Fruit fly (Drosophila melanogaster) whole organism, prepupa: ENCODE measurements around the gene CG17233.

Experiments used
- CG15336 ChIP-seq: fragments of 200-800 bp; sonication (Bioruptor generic); IDR thresholded peaks from 2 replicates; pipeline ENCODE4 v1.3.6; 2022; ENCODE audit warnings: missing biosample characterization, missing genetic modification characterization
- CG1621 ChIP-seq: fragments of 200-800 bp; sonication (Bioruptor generic); optimal IDR thresholded peaks from 3 replicates; lab custom pipeline; 2018; ENCODE audit warnings: missing biosample characterization, mild to moderate bottlenecking, missing genetic modification characterization
- CG16779 ChIP-seq: fragments of 200-800 bp; sonication (Bioruptor generic); optimal IDR thresholded peaks from 3 replicates; lab custom pipeline; 2017; ENCODE audit warnings: missing biosample characterization, mild to moderate bottlenecking, missing genetic modification characterization
- CG3032 ChIP-seq: fragments of 200-800 bp; optimal IDR thresholded peaks from 2 replicates; lab custom pipeline; 2019; ENCODE audit warnings: missing biosample characterization, mild to moderate bottlenecking, missing genetic modification characterization, moderate library complexity
- CG31627 ChIP-seq: fragments of 200-800 bp; sonication (Bioruptor generic); optimal IDR thresholded peaks from 3 replicates; lab custom pipeline; 2016; ENCODE audit warnings: missing biosample characterization, missing genetic modification characterization
- CG32006 ChIP-seq: fragments of 200-800 bp; sonication (Bioruptor generic); optimal IDR thresholded peaks from 3 replicates; lab custom pipeline; 2017; ENCODE audit warnings: missing biosample characterization, mild to moderate bottlenecking, missing genetic modification characterization
- CG34406 ChIP-seq: fragments of 200-800 bp; sonication (Bioruptor generic); optimal IDR thresholded peaks from 3 replicates; lab custom pipeline; 2016; ENCODE audit warnings: missing biosample characterization, missing genetic modification characterization
- CG3919 ChIP-seq: fragments of 200-800 bp; sonication (Bioruptor generic); optimal IDR thresholded peaks from 3 replicates; lab custom pipeline; 2016; ENCODE audit warnings: missing biosample characterization, missing genetic modification characterization
- CG4318 ChIP-seq: fragments of 200-800 bp; sonication (Bioruptor generic); optimal IDR thresholded peaks from 3 replicates; lab custom pipeline; 2017; ENCODE audit warnings: missing biosample characterization, mild to moderate bottlenecking, missing genetic modification characterization
- CG6163 ChIP-seq: fragments of 200-800 bp; sonication (Bioruptor generic); IDR thresholded peaks from 3 replicates; pipeline ENCODE4 v1.3.6; 2022; ENCODE audit warnings: missing biosample characterization, missing genetic modification characterization
- CG6276 ChIP-seq: fragments of 200-800 bp; sonication (Bioruptor generic); optimal IDR thresholded peaks from 2 replicates; lab custom pipeline; 2017; ENCODE audit warnings: missing biosample characterization, mild to moderate bottlenecking, missing genetic modification characterization
- CG6792 ChIP-seq: fragments of 200-800 bp; sonication (Bioruptor generic); optimal IDR thresholded peaks from 3 replicates; lab custom pipeline; 2016; ENCODE audit warnings: missing biosample characterization, missing genetic modification characterization
- CG6808 ChIP-seq: fragments of 200-800 bp; sonication (Bioruptor generic); optimal IDR thresholded peaks from 3 replicates; lab custom pipeline; 2017; ENCODE audit warnings: missing biosample characterization, missing genetic modification characterization, mild to moderate bottlenecking, moderate library complexity, missing genetic modification reagents
- CG7368 ChIP-seq: fragments of 200-800 bp; sonication (Bioruptor generic); optimal IDR thresholded peaks from 3 replicates; lab custom pipeline; 2016; ENCODE audit warnings: missing biosample characterization, missing genetic modification characterization
- CG8319 ChIP-seq: fragments of 200-800 bp; sonication (Bioruptor generic); optimal IDR thresholded peaks from 3 replicates; lab custom pipeline; 2016; ENCODE audit warnings: missing biosample characterization, missing genetic modification characterization
- CG8632 ChIP-seq: fragments of 200-800 bp; sonication (Bioruptor generic); optimal IDR thresholded peaks from 3 replicates; lab custom pipeline; 2016; ENCODE audit warnings: missing biosample characterization, missing genetic modification characterization
- CG9139 ChIP-seq: fragments of 200-800 bp; sonication (Bioruptor generic); optimal IDR thresholded peaks from 3 replicates; lab custom pipeline; 2017; ENCODE audit warnings: missing biosample characterization, mild to moderate bottlenecking, missing genetic modification characterization
- Eip78C ChIP-seq: fragments of 200-800 bp; sonication (Bioruptor generic); peaks from one replicate; lab custom pipeline; 2016; ENCODE audit warnings: missing biosample characterization, missing genetic modification characterization
- Ets96B ChIP-seq: fragments of 200-800 bp; optimal IDR thresholded peaks from 2 replicates; lab custom pipeline; 2019; ENCODE audit warnings: missing biosample characterization, mild to moderate bottlenecking, missing genetic modification characterization, moderate library complexity
- Gug ChIP-seq: fragments of 200-800 bp; sonication (Bioruptor generic); IDR thresholded peaks from 2 replicates; pipeline ENCODE4 v1.3.6; 2022; ENCODE audit warnings: missing biosample characterization, missing genetic modification characterization
- Hr38 ChIP-seq: sonication (Bioruptor generic); optimal IDR thresholded peaks from 2 replicates; lab custom pipeline; 2016; ENCODE audit warnings: missing biosample characterization, missing genetic modification characterization
- Hr39 ChIP-seq: fragments of 200-800 bp; sonication (Bioruptor generic); optimal IDR thresholded peaks from 2 replicates; lab custom pipeline; 2016; ENCODE audit warnings: missing biosample characterization, missing genetic modification characterization
- Lpt ChIP-seq: fragments of 200-800 bp; sonication (Bioruptor generic); optimal IDR thresholded peaks from 3 replicates; lab custom pipeline; 2016; ENCODE audit warnings: missing biosample characterization, missing genetic modification characterization
- Met ChIP-seq: fragments of 200-800 bp; sonication (Bioruptor generic); optimal IDR thresholded peaks from 3 replicates; lab custom pipeline; 2016; ENCODE audit warnings: missing biosample characterization, missing genetic modification characterization
- OdsH ChIP-seq: fragments of 200-800 bp; sonication (Bioruptor generic); optimal IDR thresholded peaks from 3 replicates; lab custom pipeline; 2016; ENCODE audit warnings: missing biosample characterization, missing genetic modification characterization
- Sox14 ChIP-seq: fragments of 200-800 bp; sonication (Bioruptor generic); optimal IDR thresholded peaks from 3 replicates; lab custom pipeline; 2016; ENCODE audit warnings: missing biosample characterization, missing genetic modification characterization
- Sox15 ChIP-seq: fragments of 200-800 bp; sonication (Bioruptor generic); optimal IDR thresholded peaks from 3 replicates; lab custom pipeline; 2016; ENCODE audit warnings: missing biosample characterization, missing genetic modification characterization
- achi ChIP-seq: fragments of 200-800 bp; sonication (Bioruptor generic); optimal IDR thresholded peaks from 3 replicates; lab custom pipeline; 2016; ENCODE audit warnings: missing biosample characterization, missing genetic modification characterization
- dac ChIP-seq: fragments of 200-800 bp; sonication (Bioruptor generic); optimal IDR thresholded peaks from 2 replicates; lab custom pipeline; 2017; ENCODE audit warnings: missing biosample characterization, mild to moderate bottlenecking, missing genetic modification characterization
- dsx ChIP-seq: fragments of 200-800 bp; optimal IDR thresholded peaks from 3 replicates; lab custom pipeline; 2019; ENCODE audit warnings: missing biosample characterization, mild to moderate bottlenecking, missing genetic modification characterization, moderate library complexity; ENCODE audit not compliant: poor library complexity, severe bottlenecking
- eg ChIP-seq: fragments of 200-800 bp; sonication (Bioruptor generic); IDR thresholded peaks from 3 replicates; pipeline ENCODE4 v1.3.6; 2022; ENCODE audit warnings: missing biosample characterization, missing genetic modification characterization
- esn ChIP-seq: fragments of 200-800 bp; sonication (Bioruptor generic); optimal IDR thresholded peaks from 2 replicates; lab custom pipeline; 2016; ENCODE audit warnings: missing biosample characterization, mild to moderate bottlenecking, missing genetic modification characterization, moderate library complexity
- fd59A ChIP-seq: fragments of 200-800 bp; sonication (Bioruptor generic); optimal IDR thresholded peaks from 2 replicates; lab custom pipeline; 2017; ENCODE audit warnings: missing biosample characterization, mild to moderate bottlenecking, missing genetic modification characterization, missing genetic modification reagents
- fd85E ChIP-seq: fragments of 200-800 bp; sonication (Bioruptor generic); optimal IDR thresholded peaks from 3 replicates; lab custom pipeline; 2016; ENCODE audit warnings: missing biosample characterization, missing genetic modification characterization
- fkh ChIP-seq: fragments of 200-800 bp; sonication (Bioruptor generic); optimal IDR thresholded peaks from 3 replicates; lab custom pipeline; 2017; ENCODE audit warnings: missing biosample characterization, mild to moderate bottlenecking, missing genetic modification characterization, moderate library complexity
- lz ChIP-seq: fragments of 200-800 bp; sonication (Bioruptor generic); optimal IDR thresholded peaks from 3 replicates; lab custom pipeline; 2016; ENCODE audit warnings: missing biosample characterization, missing genetic modification characterization
- net ChIP-seq: fragments of 200-800 bp; sonication (Bioruptor generic); optimal IDR thresholded peaks from 3 replicates; lab custom pipeline; 2016; ENCODE audit warnings: missing biosample characterization, missing genetic modification characterization
- pdm3 ChIP-seq: fragments of 200-800 bp; sonication (Bioruptor generic); optimal IDR thresholded peaks from 3 replicates; lab custom pipeline; 2016; ENCODE audit warnings: missing biosample characterization, missing genetic modification characterization
- salr ChIP-seq, 2 experiments: fragments of 200-800 bp; sonication (Bioruptor generic); optimal IDR thresholded peaks; 3 replicates each; lab custom pipeline; 2016 to 2018; ENCODE audit warnings: missing biosample characterization in 2 of 2, missing genetic modification characterization in 2 of 2, mild to moderate bottlenecking in 1 of 2
- spab ChIP-seq: fragments of 200-800 bp; sonication (Bioruptor generic); optimal IDR thresholded peaks from 2 replicates; lab custom pipeline; 2017; ENCODE audit warnings: missing biosample characterization, mild to moderate bottlenecking, missing genetic modification characterization, missing genetic modification reagents
- ss ChIP-seq, 2 experiments: fragments of 200-800 bp; sonication (Bioruptor generic); optimal IDR thresholded peaks; 2 replicates in 1 of 2; 3 replicates in 1 of 2; lab custom pipeline; 2017 to 2018; ENCODE audit warnings: mild to moderate bottlenecking in 2 of 2, missing biosample characterization in 2 of 2, missing genetic modification characterization in 2 of 2, moderate library complexity in 1 of 2
- svp ChIP-seq: fragments of 200-800 bp; sonication (Bioruptor generic); peaks from one replicate; lab custom pipeline; 2016; ENCODE audit warnings: missing biosample characterization, missing genetic modification characterization
- topi ChIP-seq: fragments of 200-800 bp; sonication (Bioruptor generic); optimal IDR thresholded peaks from 3 replicates; lab custom pipeline; 2016; ENCODE audit warnings: missing biosample characterization, missing genetic modification characterization
- vri ChIP-seq: fragments of 200-800 bp; sonication (Bioruptor generic); optimal IDR thresholded peaks from 3 replicates; lab custom pipeline; 2016; ENCODE audit warnings: missing biosample characterization, mild to moderate bottlenecking, missing genetic modification characterization

The CG17233 gene

DNA sequence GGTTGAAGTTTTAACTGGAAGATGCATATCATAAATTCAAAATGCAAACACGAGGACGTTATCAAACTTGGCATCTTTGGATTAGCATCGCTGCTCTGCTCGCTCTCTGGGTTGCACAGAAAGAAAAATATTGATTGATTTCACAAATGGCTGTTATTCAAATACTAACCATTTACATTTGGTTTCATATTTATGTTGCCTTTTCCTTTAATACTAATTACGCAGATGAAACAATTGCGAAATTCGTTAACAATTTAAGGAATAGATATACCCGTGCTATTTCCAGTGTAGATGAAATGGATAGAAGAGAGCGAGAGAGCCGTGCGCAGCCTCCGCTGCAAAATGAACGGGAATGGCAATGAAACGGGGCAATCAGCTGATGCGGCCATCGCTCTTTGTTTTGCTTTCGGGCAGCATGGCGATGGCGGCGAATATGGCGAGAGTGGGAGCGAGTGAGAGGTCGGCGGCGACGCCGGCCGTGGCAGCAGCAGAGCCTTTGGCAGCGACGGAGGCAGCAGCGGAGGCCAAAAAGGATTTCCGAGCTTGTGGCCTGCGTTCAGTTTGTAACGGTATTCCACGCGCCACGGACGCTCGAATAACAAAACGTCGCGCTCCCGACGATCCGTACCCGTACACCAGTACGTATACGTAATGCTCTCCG is 5.9 kb upstream of the CG17233 start, which contains the start of gene rdgC (continued):
- TF ChIP-seq CG9139 (GFP tag; lab: Kevin White, UChicago) (peak; percentile 64), lz (peak; percentile 89), dsx (GFP tag; lab: Kevin White, UChicago) (peak; percentile 88), OdsH (GFP tag; lab: Kevin White, UChicago) (peak; percentile 93), Hr39 (GFP tag; lab: Kevin White, UChicago) (peak; percentile 90), fd59A (GFP tag; lab: Kevin White, UChicago) (peak; percentile 80), CG34406 (GFP tag; lab: Kevin White, UChicago) (peak; percentile 87), svp (GFP tag; lab: Kevin White, UChicago) (peak; percentile 94), CG6276 (peak; percentile 88)

- peak; percentile 67 for TF ChIP-seq CG8632 (GFP tag; lab: Kevin White, UChicago)
- TF ChIP-seq CG7368: peak; percentile 22
- peak; percentile 20 for TF ChIP-seq CG9139 (GFP tag; lab: Kevin White, UChicago)
- peak; percentile 58 for TF ChIP-seq CG3919 (GFP tag; lab: Kevin White, UChicago)
- TF ChIP-seq fd85E (GFP tag; lab: Kevin White, UChicago): peak; percentile 14
- TF ChIP-seq CG3032 (tag; lab: Kevin White, UChicago): peak; percentile 64
- TF ChIP-seq esn (GFP tag; lab: Kevin White, UChicago): peak; percentile 69
- TF ChIP-seq CG4318 (GFP tag; lab: Kevin White, UChicago): peak; percentile 55
- peak; percentile 68 for TF ChIP-seq eg (GFP tag; lab: Robert Waterston, UW)
- no peak for TF ChIP-seq dac (GFP tag; lab: Kevin White, UChicago)
- TF ChIP-seq CG1621: no peak
- TF ChIP-seq CG6792 (GFP tag; lab: Kevin White, UChicago): peak; percentile 26
- peak; percentile 83 for TF ChIP-seq Eip78C
- peak; percentile 63 for TF ChIP-seq achi (GFP tag; lab: Kevin White, UChicago)
- TF ChIP-seq CG6163 (GFP tag; lab: Robert Waterston, UW): peak; percentile 61
- TF ChIP-seq Hr38 (GFP tag; lab: Kevin White, UChicago): no peak
- TF ChIP-seq Sox14 (GFP tag; lab: Kevin White, UChicago): peak; percentile 3
- TF ChIP-seq Hr39 (GFP tag; lab: Kevin White, UChicago): peak; percentile 33
- TF ChIP-seq CG16779 (tag; lab: Kevin White, UChicago): no peak
- peak in 1 of 2 experiments; percentile 48 for TF ChIP-seq salr (GFP tag; optimal IDR thresholded peaks at IDR 0.05; lab: Kevin White, UChicago)
- TF ChIP-seq dsx (GFP tag; lab: Kevin White, UChicago): peak; percentile 41
- TF ChIP-seq ss (GFP tag; optimal IDR thresholded peaks at IDR 0.05; lab: Kevin White, UChicago): peak in 1 of 2 experiments; percentile 52
- no peak for TF ChIP-seq fkh (GFP tag; lab: Kevin White, UChicago)
- peak; percentile 54 for TF ChIP-seq topi (GFP tag; lab: Kevin White, UChicago)
- TF ChIP-seq CG8319 (GFP tag; lab: Kevin White, UChicago): peak; percentile 4
- peak; percentile 7 for TF ChIP-seq fd59A (GFP tag; lab: Kevin White, UChicago)
- no peak for TF ChIP-seq Ets96B (tag; lab: Kevin White, UChicago)
- TF ChIP-seq Lpt (GFP tag; lab: Kevin White, UChicago): no peak
- peak; percentile 67 for TF ChIP-seq CG34406 (GFP tag; lab: Kevin White, UChicago)
- peak; percentile 71 for TF ChIP-seq CG32006 (GFP tag; lab: Kevin White, UChicago)
- TF ChIP-seq net (GFP tag; lab: Kevin White, UChicago): peak; percentile 52
- peak; percentile 16; the same call in 1 of the 2 replicates for TF ChIP-seq Gug
- TF ChIP-seq Met: peak; percentile 64
- TF ChIP-seq lz: peak; percentile 36
- peak; percentile 47 for TF ChIP-seq CG15336 (GFP tag; lab: Robert Waterston, UW)
- peak; percentile 16 for TF ChIP-seq spab (GFP tag; lab: Kevin White, UChicago)
- peak; percentile 36 for TF ChIP-seq Sox15
- TF ChIP-seq vri: peak; percentile 4
- peak; percentile 46 for TF ChIP-seq CG31627 (GFP tag; lab: Kevin White, UChicago)
- peak; percentile 2 for TF ChIP-seq CG6808 (GFP tag; lab: Kevin White, UChicago)
- TF ChIP-seq pdm3 (GFP tag; lab: Kevin White, UChicago): peak; percentile 64
- TF ChIP-seq CG6276: no peak
These were observed 582 bp upstream of the CG17233 start for dm6 chr3L:20241987-20242982.
